Fruit fly (Drosophila melanogaster) whole organism, embryonic: ENCODE measurements around the gene gfzf.
A peak's percentile ranks its signal among the peaks of the same experiment; 100 is the strongest.

Experiments used
- Awh ChIP-seq: fragments of 200-800 bp; sonication (Bioruptor generic); IDR thresholded peaks from 2 replicates; pipeline ENCODE4, ENCODE4 v1.3.6; 2022; ENCODE audit warnings: missing biosample characterization, missing genetic modification characterization
- B-H1 ChIP-seq: fragments of 200-800 bp; sonication (Bioruptor generic); IDR thresholded peaks from 3 replicates; pipeline ENCODE4 v1.3.6; 2022; ENCODE audit warnings: missing biosample characterization, missing genetic modification characterization
- C15 ChIP-seq: fragments of 200-800 bp; sonication (Bioruptor generic); IDR thresholded peaks from 3 replicates; pipeline ENCODE4 v1.3.6; 2022; ENCODE audit warnings: missing biosample characterization, missing genetic modification characterization
- CG1024 ChIP-seq: fragments of 200-800 bp; sonication (Bioruptor generic); IDR thresholded peaks from 2 replicates; pipeline ENCODE4 v1.3.6; 2022; ENCODE audit warnings: missing biosample characterization, missing genetic modification characterization
- CG12104 ChIP-seq: fragments of 200-800 bp; sonication (Bioruptor generic); optimal IDR thresholded peaks from 3 replicates; lab custom pipeline; 2016; ENCODE audit warnings: missing biosample characterization, missing genetic modification characterization
- CG13296 ChIP-seq: fragments of 200-800 bp; sonication (Bioruptor generic); optimal IDR thresholded peaks from 3 replicates; lab custom pipeline; 2018; ENCODE audit warnings: missing biosample characterization, mild to moderate bottlenecking, missing genetic modification characterization
- CG14860 ChIP-seq: fragments of 200-800 bp; sonication (Bioruptor generic); IDR thresholded peaks from 3 replicates; pipeline ENCODE4 v1.3.6; 2022; ENCODE audit warnings: missing biosample characterization, missing genetic modification characterization; ENCODE audit not compliant: partially characterized antibody
- CG1647 ChIP-seq: fragments of 200-800 bp; sonication (Bioruptor generic); optimal IDR thresholded peaks from 3 replicates; lab custom pipeline; 2016; ENCODE audit warnings: missing biosample characterization, missing genetic modification characterization
- CG2120 ChIP-seq: fragments of 200-800 bp; sonication (Bioruptor generic); optimal IDR thresholded peaks from 3 replicates; lab custom pipeline; 2016; ENCODE audit warnings: missing biosample characterization, missing genetic modification characterization
- CG30403 ChIP-seq: fragments of 200-800 bp; sonication (Bioruptor generic); optimal IDR thresholded peaks from 3 replicates; lab custom pipeline; 2016; ENCODE audit warnings: missing biosample characterization, missing genetic modification characterization
- CG31224 ChIP-seq: fragments of 200-800 bp; sonication (Bioruptor generic); IDR thresholded peaks from 2 replicates; pipeline ENCODE4 v1.3.6; 2022; ENCODE audit warnings: missing biosample characterization, missing genetic modification characterization
- CG4424 ChIP-seq: fragments of 200-800 bp; sonication (Bioruptor generic); optimal IDR thresholded peaks from 3 replicates; lab custom pipeline; 2016; ENCODE audit warnings: missing biosample characterization, missing genetic modification characterization
- CG4854 ChIP-seq: fragments of 200-800 bp; sonication (Bioruptor generic); optimal IDR thresholded peaks from 2 replicates; lab custom pipeline; 2016; ENCODE audit warnings: missing biosample characterization, missing genetic modification characterization, inconsistent platforms
- CG6765 ChIP-seq: fragments of 200-800 bp; sonication (Bioruptor generic); optimal IDR thresholded peaks from 3 replicates; lab custom pipeline; 2017; ENCODE audit warnings: missing biosample characterization, mild to moderate bottlenecking, missing genetic modification characterization
- CG6854 ChIP-seq: fragments of 200-800 bp; sonication (Bioruptor generic); optimal IDR thresholded peaks from 3 replicates; lab custom pipeline; 2017; ENCODE audit warnings: missing biosample characterization, mild to moderate bottlenecking, missing genetic modification characterization
- CG8765 ChIP-seq: fragments of 200-800 bp; sonication (Bioruptor generic); IDR thresholded peaks from 2 replicates; pipeline ENCODE4 v1.3.6; 2022; ENCODE audit warnings: missing biosample characterization, missing genetic modification characterization
- CG8924 ChIP-seq: fragments of 200-800 bp; optimal IDR thresholded peaks from 3 replicates; lab custom pipeline; 2019; ENCODE audit warnings: missing biosample characterization, mild to moderate bottlenecking, missing genetic modification characterization, moderate library complexity
- CG9215 ChIP-seq: fragments of 200-800 bp; sonication (Bioruptor generic); IDR thresholded peaks from 2 replicates; pipeline ENCODE4 v1.3.6; 2022; ENCODE audit warnings: missing biosample characterization, missing genetic modification characterization
- CrebB ChIP-seq: fragments of 200-800 bp; sonication (Bioruptor generic); optimal IDR thresholded peaks from 3 replicates; lab custom pipeline; 2018; ENCODE audit warnings: missing biosample characterization, mild to moderate bottlenecking, missing genetic modification characterization
- D19A ChIP-seq: fragments of 200-800 bp; optimal IDR thresholded peaks from 3 replicates; lab custom pipeline; 2019; ENCODE audit warnings: missing biosample characterization, mild to moderate bottlenecking, missing genetic modification characterization, moderate library complexity
- Dek ChIP-seq: fragments of 200-800 bp; sonication (Bioruptor generic); optimal IDR thresholded peaks from 3 replicates; lab custom pipeline; 2019; ENCODE audit warnings: missing biosample characterization, mild to moderate bottlenecking, missing genetic modification characterization, moderate library complexity
- Dref ChIP-seq: fragments of 200-800 bp; sonication (Bioruptor generic); IDR thresholded peaks from 2 replicates; pipeline ENCODE4 v1.3.6; 2022; ENCODE audit warnings: missing biosample characterization, missing genetic modification characterization
- Drgx ChIP-seq: fragments of 200-800 bp; sonication (Bioruptor generic); IDR thresholded peaks from 2 replicates; pipeline ENCODE4 v1.3.6; 2022; ENCODE audit warnings: missing biosample characterization, missing genetic modification characterization
- Hr78 ChIP-seq, 2 experiments: fragments of 200-800 bp in 1 of 2; fragments of >200 bp in 1 of 2; sonication (Bioruptor generic) in 1 of 2; optimal IDR thresholded peaks; 2 replicates each; lab custom pipeline; 2017 to 2019; ENCODE audit warnings: missing biosample characterization in 2 of 2, missing genetic modification characterization in 2 of 2, mild to moderate bottlenecking in 1 of 2, moderate library complexity in 1 of 2
- NC2α ChIP-seq: fragments of 200-800 bp; sonication (Bioruptor generic); optimal IDR thresholded peaks from 2 replicates; lab custom pipeline; 2016; ENCODE audit warnings: missing biosample characterization, missing genetic modification characterization
- NFAT ChIP-seq: fragments of 200-800 bp; sonication (Bioruptor generic); IDR thresholded peaks from 2 replicates; pipeline ENCODE4 v1.3.6; 2022; ENCODE audit warnings: missing biosample characterization, missing genetic modification characterization
- Poxn ChIP-seq: fragments of 200-800 bp; sonication (Bioruptor generic); IDR thresholded peaks from 2 replicates; pipeline ENCODE4 v1.3.6; 2022; ENCODE audit warnings: missing biosample characterization, missing genetic modification characterization
- Sry-δ ChIP-seq: fragments of 200-800 bp; sonication (Bioruptor generic); optimal IDR thresholded peaks from 2 replicates; lab custom pipeline; 2016; ENCODE audit warnings: missing biosample characterization, missing genetic modification characterization
- Vsx1 ChIP-seq: fragments of 200-800 bp; sonication (Bioruptor generic); optimal IDR thresholded peaks from 2 replicates; lab custom pipeline; 2017; ENCODE audit warnings: missing biosample characterization, mild to moderate bottlenecking, missing genetic modification characterization, missing genetic modification reagents
- ara ChIP-seq: fragments of 200-800 bp; sonication (Bioruptor generic); IDR thresholded peaks from 2 replicates; pipeline ENCODE4 v1.3.6; 2022; ENCODE audit warnings: missing biosample characterization, missing genetic modification characterization
- ash1 ChIP-seq: fragments of 200-800 bp; sonication (Bioruptor generic); optimal IDR thresholded peaks from 2 replicates; lab custom pipeline; 2018; ENCODE audit warnings: missing biosample characterization, mild to moderate bottlenecking, missing genetic modification characterization
- bab2 ChIP-seq: fragments of 200-800 bp; sonication (Bioruptor generic); optimal IDR thresholded peaks from 2 replicates; lab custom pipeline; 2016; ENCODE audit warnings: missing biosample characterization, missing genetic modification characterization
- bigmax ChIP-seq: fragments of 200-800 bp; sonication (Bioruptor generic); optimal IDR thresholded peaks from 2 replicates; lab custom pipeline; 2018; ENCODE audit warnings: missing biosample characterization, mild to moderate bottlenecking, missing genetic modification characterization
- bsh ChIP-seq, 2 experiments: fragments of 200-800 bp; sonication (Bioruptor generic); optimal IDR thresholded peaks; 2 replicates each; lab custom pipeline; 2017 to 2018; ENCODE audit warnings: mild to moderate bottlenecking in 2 of 2, missing biosample characterization in 2 of 2, missing genetic modification characterization in 2 of 2, moderate library complexity in 1 of 2
- caup ChIP-seq: fragments of 200-800 bp; sonication (Bioruptor generic); optimal IDR thresholded peaks from 3 replicates; lab custom pipeline; 2017; ENCODE audit warnings: missing biosample characterization, mild to moderate bottlenecking, missing genetic modification characterization, moderate library complexity; ENCODE audit not compliant: severe bottlenecking
- disco-r ChIP-seq: fragments of 200-800 bp; sonication (Bioruptor generic); optimal IDR thresholded peaks from 2 replicates; lab custom pipeline; 2016; ENCODE audit warnings: missing biosample characterization, missing genetic modification characterization
- en ChIP-seq: fragments of 200-800 bp; sonication (Bioruptor generic); optimal IDR thresholded peaks from 2 replicates; lab custom pipeline; 2016; ENCODE audit warnings: missing biosample characterization, missing genetic modification characterization
- ewg ChIP-seq: fragments of 200-800 bp; sonication (Bioruptor generic); optimal IDR thresholded peaks from 3 replicates; lab custom pipeline; 2017; ENCODE audit warnings: mild to moderate bottlenecking, missing biosample characterization, missing genetic modification reagents, missing genetic modification characterization
- fd96Cb ChIP-seq: fragments of 200-800 bp; sonication (Bioruptor generic); optimal IDR thresholded peaks from 2 replicates; lab custom pipeline; 2018; ENCODE audit warnings: missing biosample characterization, mild to moderate bottlenecking, missing genetic modification characterization, moderate library complexity
- lilli ChIP-seq: fragments of 200-800 bp; sonication (Bioruptor generic); optimal IDR thresholded peaks from 3 replicates; lab custom pipeline; 2016; ENCODE audit warnings: missing biosample characterization, missing genetic modification characterization
- mirr ChIP-seq: fragments of 200-800 bp; sonication (Bioruptor generic); optimal IDR thresholded peaks from 3 replicates; lab custom pipeline; 2018; ENCODE audit warnings: missing biosample characterization, mild to moderate bottlenecking, missing genetic modification characterization
- oc ChIP-seq: fragments of 200-800 bp; sonication (Bioruptor generic); optimal IDR thresholded peaks from 2 replicates; lab custom pipeline; 2018; ENCODE audit warnings: missing biosample characterization, mild to moderate bottlenecking, missing genetic modification characterization, moderate library complexity
- pho ChIP-seq: fragments of 200-800 bp; sonication (Bioruptor generic); optimal IDR thresholded peaks from 2 replicates; lab custom pipeline; 2016; ENCODE audit warnings: missing biosample characterization, missing genetic modification characterization
- prd ChIP-seq, 3 experiments: fragments of >200 bp in 2 of 3; fragments of 200-800 bp in 1 of 3; sonication (Bioruptor generic) in 1 of 3; optimal IDR thresholded peaks in 2 of 3; IDR thresholded peaks in 1 of 3; 2 replicates in 2 of 3; 3 replicates in 1 of 3; pipeline versions ENCODE4 v1.3.6 to Lab custom; 2017 to 2022; ENCODE audit warnings: missing biosample characterization in 1 of 3, missing genetic modification characterization in 1 of 3
- run ChIP-seq: fragments of 200-800 bp; sonication (Bioruptor generic); optimal IDR thresholded peaks from 3 replicates; lab custom pipeline; 2018; ENCODE audit warnings: missing biosample characterization, mild to moderate bottlenecking, missing genetic modification characterization
- ssp ChIP-seq: fragments of 200-800 bp; sonication (Bioruptor generic); IDR thresholded peaks from 2 replicates; pipeline ENCODE4 v1.3.6; 2022; ENCODE audit warnings: missing biosample characterization, missing genetic modification characterization
- tgo ChIP-seq: fragments of 200-800 bp; sonication (Bioruptor generic); IDR thresholded peaks from 3 replicates; pipeline ENCODE4 v1.3.6; 2022; ENCODE audit warnings: missing biosample characterization, missing genetic modification characterization
- trem ChIP-seq: fragments of 200-800 bp; optimal IDR thresholded peaks from 3 replicates; lab custom pipeline; 2019; ENCODE audit warnings: missing biosample characterization, mild to moderate bottlenecking, missing genetic modification characterization, moderate library complexity
- vnd ChIP-seq: fragments of 200-800 bp; sonication (Bioruptor generic); IDR thresholded peaks from 3 replicates; pipeline ENCODE4 v1.3.6; 2022; ENCODE audit warnings: missing biosample characterization, missing genetic modification characterization; ENCODE audit not compliant: partially characterized antibody

The gfzf gene

DNA sequence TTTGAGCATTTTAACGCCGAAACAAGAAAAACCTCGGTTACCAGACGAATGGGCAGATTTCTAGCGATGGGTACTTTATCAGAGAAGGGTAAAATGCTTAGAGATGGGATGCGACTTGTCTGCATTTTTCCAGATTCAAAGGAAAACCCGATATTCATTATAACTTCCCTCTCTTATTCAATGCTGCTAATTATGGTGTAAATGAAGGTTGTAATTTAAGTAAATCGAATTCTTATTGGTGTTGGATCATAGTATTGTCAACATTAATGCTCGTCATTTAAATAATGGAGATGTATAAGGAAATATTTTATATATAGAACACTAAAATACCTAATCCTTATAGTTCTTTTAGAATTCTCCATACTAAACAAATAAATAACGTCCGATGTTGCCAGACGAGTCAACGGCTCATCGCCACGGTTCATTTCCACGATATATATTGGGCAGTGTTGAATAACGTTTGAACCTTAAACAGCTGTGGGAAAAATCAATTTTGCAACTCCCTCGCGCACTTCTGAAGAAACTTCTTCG is 26.6 kb downstream of the gfzf start, which contains the start of the genes Alh and CG10098 (continued):
- no peak for TF ChIP-seq CG6765 (GFP tag; lab: Kevin White, UChicago)
- TF ChIP-seq ara (GFP tag; lab: Robert Waterston, UW): no peak
- peak; percentile 39; the same call in 1 of the 2 replicates for TF ChIP-seq Dref (GFP tag; lab: Robert Waterston, UW)
- TF ChIP-seq CG30403 (GFP tag; lab: Kevin White, UChicago): peak; percentile 96
- no peak for TF ChIP-seq CrebB (tag; lab: Kevin White, UChicago)
- peak; percentile 82 for TF ChIP-seq NC2α
- peak; percentile 59 for TF ChIP-seq Awh (GFP tag; lab: Robert Waterston, UW)
- peak; percentile 43 for TF ChIP-seq CG13296 (GFP tag; lab: Kevin White, UChicago)
- TF ChIP-seq CG6854: no peak
- peak; percentile 87 for TF ChIP-seq NFAT (GFP tag; lab: Robert Waterston, UW)
- TF ChIP-seq CG9215: peak; percentile 89
- peak; percentile 51 for TF ChIP-seq ewg
- TF ChIP-seq caup (GFP tag; lab: Kevin White, UChicago): peak; percentile 44
- no peak for TF ChIP-seq mirr
- TF ChIP-seq CG1024 (GFP tag; lab: Robert Waterston, UW): peak; percentile 69
- no peak for TF ChIP-seq ash1 (GFP tag; lab: Kevin White, UChicago)
- TF ChIP-seq Vsx1 (GFP tag; lab: Kevin White, UChicago): peak; percentile 85
- TF ChIP-seq en (GFP tag; lab: Kevin White, UChicago): peak; percentile 55
- TF ChIP-seq CG31224 (GFP tag; lab: Robert Waterston, UW): peak; percentile 54; the same call in 1 of the 2 replicates
- peak; percentile 78 for TF ChIP-seq trem (tag; lab: Kevin White, UChicago)
- TF ChIP-seq tgo (GFP tag; lab: Robert Waterston, UW): peak; percentile 78
- peak; percentile 99 for TF ChIP-seq Sry-δ
- no peak; the same call in 1 of the 2 replicates for TF ChIP-seq Drgx (GFP tag; lab: Robert Waterston, UW)
- TF ChIP-seq CG1647 (GFP tag; lab: Kevin White, UChicago): peak; percentile 87
- TF ChIP-seq lilli (GFP tag; lab: Kevin White, UChicago): peak; percentile 94
- peak; percentile 58 for TF ChIP-seq disco-r (GFP tag; lab: Kevin White, UChicago)
- TF ChIP-seq pho (GFP tag; lab: Kevin White, UChicago): peak; percentile 89
- TF ChIP-seq B-H1 (GFP tag; lab: Robert Waterston, UW): peak; percentile 54
- TF ChIP-seq CG4424 (GFP tag; lab: Kevin White, UChicago): peak; percentile 90
- TF ChIP-seq bsh (GFP tag; optimal IDR thresholded peaks at IDR 0.05; lab: Kevin White, UChicago): peak in 1 of 2 experiments; percentile 71
- TF ChIP-seq D19A (tag; lab: Kevin White, UChicago): peak; percentile 47
- TF ChIP-seq CG4854 (GFP tag; lab: Kevin White, UChicago): peak; percentile 69
- no peak for TF ChIP-seq run (tag; lab: Kevin White, UChicago)
- peak; percentile 92 for TF ChIP-seq bab2 (GFP tag; lab: Kevin White, UChicago)
- TF ChIP-seq CG8765 (GFP tag; lab: Robert Waterston, UW): peak; percentile 68; the same call in 1 of the 2 replicates
- TF ChIP-seq Dek (tag; lab: Kevin White, UChicago): peak; percentile 80
- no peak for TF ChIP-seq bigmax (GFP tag; lab: Kevin White, UChicago)
- TF ChIP-seq CG8924 (tag; lab: Kevin White, UChicago): peak; percentile 77
- TF ChIP-seq ssp (GFP tag; lab: Robert Waterston, UW): peak; percentile 80
- TF ChIP-seq vnd (GFP tag; lab: Robert Waterston, UW): peak; percentile 71
- peak; percentile 43; the same call in 1 of the 2 replicates for TF ChIP-seq Poxn (GFP tag; lab: Robert Waterston, UW)
- no peak for TF ChIP-seq oc (tag; lab: Kevin White, UChicago)
- TF ChIP-seq CG2120 (GFP tag; lab: Kevin White, UChicago): peak; percentile 94
- TF ChIP-seq prd (optimal IDR thresholded peaks at IDR 0.05; lab: Kevin White, UChicago): no peak
- TF ChIP-seq prd (GFP tag; IDR thresholded peaks at IDR 0.05; lab: Robert Waterston, UW): peak; percentile 87; the same call in 2 of the 3 replicates
- TF ChIP-seq fd96Cb: peak; percentile 73
- TF ChIP-seq CG14860 (GFP tag; lab: Robert Waterston, UW): peak; percentile 63
- TF ChIP-seq CG12104 (GFP tag; lab: Kevin White, UChicago): peak; percentile 89
- TF ChIP-seq C15 (GFP tag; lab: Robert Waterston, UW): 0 out of 3 replicates have a peak, but pooled peaks have one; percentile 50
- TF ChIP-seq Hr78 (GFP tag; optimal IDR thresholded peaks at IDR 0.05; lab: Kevin White, UChicago): peak in 1 of 2 experiments; percentile 53
